Fruit fly (Drosophila melanogaster) whole organism, embryonic: ENCODE data around the gene EndoGI.

Experiments used
- Antp ChIP-seq: fragments of 200-800 bp; sonication (Bioruptor generic); optimal IDR thresholded peaks from 3 replicates; lab custom pipeline; 2016; ENCODE audit warnings: missing biosample characterization, missing genetic modification characterization
- Atf3 ChIP-seq: fragments of 200-800 bp; sonication (Bioruptor generic); optimal IDR thresholded peaks from 3 replicates; lab custom pipeline; 2016; ENCODE audit warnings: missing biosample characterization, missing genetic modification characterization
- Bteb2 ChIP-seq: fragments of 200-800 bp; sonication (Bioruptor generic); optimal IDR thresholded peaks from 2 replicates; lab custom pipeline; 2016; ENCODE audit warnings: missing biosample characterization, missing genetic modification characterization
- CG10979 ChIP-seq: fragments of 200-800 bp; sonication (Bioruptor generic); optimal IDR thresholded peaks from 2 replicates; lab custom pipeline; 2018; ENCODE audit warnings: missing biosample characterization, mild to moderate bottlenecking, missing genetic modification characterization, moderate library complexity
- CG11247 ChIP-seq: fragments of 200-800 bp; sonication (Bioruptor generic); IDR thresholded peaks from 2 replicates; pipeline ENCODE4 v1.3.6; 2022; ENCODE audit warnings: missing biosample characterization, missing genetic modification characterization
- CG12299 ChIP-seq: fragments of 200-800 bp; sonication (Bioruptor generic); optimal IDR thresholded peaks from 2 replicates; lab custom pipeline; 2018; ENCODE audit warnings: missing biosample characterization, mild to moderate bottlenecking, missing genetic modification characterization
- CG13123 ChIP-seq: fragments of 200-800 bp; sonication (Bioruptor generic); optimal IDR thresholded peaks from 2 replicates; lab custom pipeline; 2016; ENCODE audit warnings: missing biosample characterization, missing genetic modification characterization
- CG13624 ChIP-seq: fragments of 200-800 bp; sonication (Bioruptor generic); optimal IDR thresholded peaks from 2 replicates; lab custom pipeline; 2016; ENCODE audit warnings: missing biosample characterization, missing genetic modification characterization
- CG14860 ChIP-seq: fragments of 200-800 bp; sonication (Bioruptor generic); IDR thresholded peaks from 3 replicates; pipeline ENCODE4 v1.3.6; 2022; ENCODE audit warnings: missing biosample characterization, missing genetic modification characterization; ENCODE audit not compliant: partially characterized antibody
- CG17829 ChIP-seq: fragments of 200-800 bp; optimal IDR thresholded peaks from 2 replicates; lab custom pipeline; 2019; ENCODE audit warnings: missing biosample characterization, mild to moderate bottlenecking, missing genetic modification characterization, moderate library complexity
- CG18011 ChIP-seq: fragments of 200-800 bp; sonication (Bioruptor generic); optimal IDR thresholded peaks from 2 replicates; lab custom pipeline; 2017; ENCODE audit warnings: missing biosample characterization, missing genetic modification characterization, mild to moderate bottlenecking, moderate library complexity, missing genotype
- CG2116 ChIP-seq: fragments of 200-800 bp; sonication (Bioruptor generic); optimal IDR thresholded peaks from 3 replicates; lab custom pipeline; 2018; ENCODE audit warnings: missing biosample characterization, mild to moderate bottlenecking, missing genetic modification characterization
- CG30431 ChIP-seq: fragments of 200-800 bp; sonication (Bioruptor generic); optimal IDR thresholded peaks from 2 replicates; lab custom pipeline; 2017; ENCODE audit warnings: missing biosample characterization, missing genetic modification characterization
- CG31365 ChIP-seq: fragments of 200-800 bp; sonication (Bioruptor generic); optimal IDR thresholded peaks from 2 replicates; lab custom pipeline; 2018; ENCODE audit warnings: missing biosample characterization, mild to moderate bottlenecking, missing genetic modification characterization
- CG43689 ChIP-seq: fragments of 200-800 bp; sonication (Bioruptor generic); IDR thresholded peaks from 2 replicates; pipeline ENCODE4 v1.3.6; 2022; ENCODE audit warnings: missing biosample characterization, missing genetic modification characterization
- CG6689 ChIP-seq: fragments of 200-800 bp; sonication (Bioruptor generic); IDR thresholded peaks from 2 replicates; pipeline ENCODE4 v1.3.6; 2022; ENCODE audit warnings: missing biosample characterization, missing genetic modification characterization
- CG6813 ChIP-seq: fragments of 200-800 bp; sonication (Bioruptor generic); optimal IDR thresholded peaks from 2 replicates; lab custom pipeline; 2017; ENCODE audit warnings: missing biosample characterization, missing genetic modification characterization, mild to moderate bottlenecking, moderate library complexity, missing genetic modification reagents
- CG7556 ChIP-seq: fragments of 200-800 bp; sonication (Bioruptor generic); optimal IDR thresholded peaks from 2 replicates; lab custom pipeline; 2017; ENCODE audit warnings: missing biosample characterization, mild to moderate bottlenecking, missing genetic modification characterization
- CG8089 ChIP-seq: fragments of 200-800 bp; sonication (Bioruptor generic); optimal IDR thresholded peaks from 3 replicates; lab custom pipeline; 2016; ENCODE audit warnings: missing biosample characterization, missing genetic modification characterization
- CG8478 ChIP-seq: fragments of >200 bp; optimal IDR thresholded peaks from 2 replicates; lab custom pipeline; 2018
- CG8924 ChIP-seq: fragments of 200-800 bp; optimal IDR thresholded peaks from 3 replicates; lab custom pipeline; 2019; ENCODE audit warnings: missing biosample characterization, mild to moderate bottlenecking, missing genetic modification characterization, moderate library complexity
- CG9797 ChIP-seq: fragments of 200-800 bp; sonication (Bioruptor generic); optimal IDR thresholded peaks from 3 replicates; lab custom pipeline; 2018; ENCODE audit warnings: missing biosample characterization, mild to moderate bottlenecking, missing genetic modification characterization
- D19A ChIP-seq: fragments of 200-800 bp; optimal IDR thresholded peaks from 3 replicates; lab custom pipeline; 2019; ENCODE audit warnings: missing biosample characterization, mild to moderate bottlenecking, missing genetic modification characterization, moderate library complexity
- Deaf1 ChIP-seq: fragments of 200-800 bp; optimal IDR thresholded peaks from 3 replicates; lab custom pipeline; 2019; ENCODE audit warnings: missing biosample characterization, mild to moderate bottlenecking, missing genetic modification characterization, moderate library complexity
- Dek ChIP-seq: fragments of 200-800 bp; sonication (Bioruptor generic); optimal IDR thresholded peaks from 3 replicates; lab custom pipeline; 2019; ENCODE audit warnings: missing biosample characterization, mild to moderate bottlenecking, missing genetic modification characterization, moderate library complexity
- E2f2 ChIP-seq: fragments of 200-800 bp; sonication (Bioruptor generic); IDR thresholded peaks from 2 replicates; pipeline ENCODE4 v1.3.6; 2022; ENCODE audit warnings: missing biosample characterization, missing genetic modification characterization
- ERR ChIP-seq: fragments of 200-800 bp; sonication (Bioruptor generic); optimal IDR thresholded peaks from 2 replicates; lab custom pipeline; 2016; ENCODE audit warnings: missing biosample characterization, missing genetic modification characterization
- Ets65A ChIP-seq: fragments of 200-800 bp; sonication (Bioruptor generic); peaks from one replicate; lab custom pipeline; 2016; ENCODE audit warnings: missing biosample characterization, missing genetic modification characterization
- HHEX ChIP-seq: fragments of 200-800 bp; sonication (Bioruptor generic); optimal IDR thresholded peaks from 3 replicates; lab custom pipeline; 2017; ENCODE audit warnings: missing biosample characterization, mild to moderate bottlenecking, missing genetic modification characterization, missing genetic modification reagents
- Meics ChIP-seq: fragments of 200-800 bp; sonication (Bioruptor generic); optimal IDR thresholded peaks from 2 replicates; lab custom pipeline; 2017; ENCODE audit warnings: missing biosample characterization, mild to moderate bottlenecking, missing genetic modification characterization
- Myb ChIP-seq: fragments of 200-800 bp; sonication (Bioruptor generic); optimal IDR thresholded peaks from 2 replicates; lab custom pipeline; 2016; ENCODE audit warnings: missing biosample characterization, missing genetic modification characterization
- NfI ChIP-seq: fragments of 200-800 bp; sonication (Bioruptor generic); optimal IDR thresholded peaks from 3 replicates; lab custom pipeline; 2018; ENCODE audit warnings: missing biosample characterization, mild to moderate bottlenecking, missing genetic modification characterization, moderate library complexity
- Vsx1 ChIP-seq: fragments of 200-800 bp; sonication (Bioruptor generic); optimal IDR thresholded peaks from 2 replicates; lab custom pipeline; 2017; ENCODE audit warnings: missing biosample characterization, mild to moderate bottlenecking, missing genetic modification characterization, missing genetic modification reagents
- abd-A ChIP-seq: fragments of 200-800 bp; sonication (Bioruptor generic); optimal IDR thresholded peaks from 3 replicates; lab custom pipeline; 2019; ENCODE audit warnings: missing biosample characterization, mild to moderate bottlenecking, missing genetic modification characterization, moderate library complexity
- aop ChIP-seq: fragments of 200-800 bp; sonication (Bioruptor generic); IDR thresholded peaks from 2 replicates; pipeline ENCODE4 v1.3.6; 2022; ENCODE audit warnings: missing biosample characterization, missing genetic modification characterization
- bcd ChIP-seq: fragments of 200-800 bp; sonication (Bioruptor generic); optimal IDR thresholded peaks from 2 replicates; lab custom pipeline; 2017; ENCODE audit warnings: missing biosample characterization, mild to moderate bottlenecking, missing genetic modification characterization
- cg ChIP-seq: fragments of 200-800 bp; sonication (Bioruptor generic); optimal IDR thresholded peaks from 3 replicates; lab custom pipeline; 2019; ENCODE audit warnings: missing biosample characterization, mild to moderate bottlenecking, missing genetic modification characterization, moderate library complexity
- ci ChIP-seq: fragments of 200-800 bp; sonication (Bioruptor generic); IDR thresholded peaks from 3 replicates; pipeline ENCODE4 v1.3.6; 2022; ENCODE audit warnings: missing biosample characterization, missing genetic modification characterization
- dm ChIP-seq: fragments of 200-800 bp; sonication (Bioruptor generic); optimal IDR thresholded peaks from 3 replicates; lab custom pipeline; 2016; ENCODE audit warnings: missing biosample characterization, missing genetic modification characterization
- gt ChIP-seq: fragments of 200-800 bp; sonication (Bioruptor generic); IDR thresholded peaks from 2 replicates; pipeline ENCODE4 v1.3.6; 2022; ENCODE audit warnings: missing biosample characterization, missing genetic modification characterization
- ind ChIP-seq: fragments of 200-800 bp; sonication (Bioruptor generic); optimal IDR thresholded peaks from 3 replicates; lab custom pipeline; 2016; ENCODE audit warnings: missing biosample characterization, missing genetic modification characterization
- kah ChIP-seq: fragments of 200-800 bp; sonication (Bioruptor generic); optimal IDR thresholded peaks from 2 replicates; lab custom pipeline; 2018; ENCODE audit warnings: missing biosample characterization, mild to moderate bottlenecking, missing genetic modification characterization
- lbe ChIP-seq: fragments of 200-800 bp; sonication (Bioruptor generic); optimal IDR thresholded peaks from 2 replicates; lab custom pipeline; 2016; ENCODE audit warnings: missing biosample characterization, mild to moderate bottlenecking, missing genetic modification characterization
- mam ChIP-seq: fragments of 200-800 bp; sonication (Bioruptor generic); optimal IDR thresholded peaks from 3 replicates; lab custom pipeline; 2016; ENCODE audit warnings: missing biosample characterization, missing genetic modification characterization
- nerfin-1 ChIP-seq: fragments of 200-800 bp; sonication (Bioruptor generic); optimal IDR thresholded peaks from 3 replicates; lab custom pipeline; 2019; ENCODE audit warnings: missing biosample characterization, mild to moderate bottlenecking, missing genetic modification characterization, moderate library complexity
- odd ChIP-seq: fragments of 200-800 bp; sonication (Bioruptor generic); optimal IDR thresholded peaks from 2 replicates; lab custom pipeline; 2017; ENCODE audit warnings: missing biosample characterization, mild to moderate bottlenecking, missing genetic modification characterization
- pho ChIP-seq: fragments of 200-800 bp; sonication (Bioruptor generic); optimal IDR thresholded peaks from 2 replicates; lab custom pipeline; 2016; ENCODE audit warnings: missing biosample characterization, missing genetic modification characterization
- sima ChIP-seq: fragments of 200-800 bp; sonication (Bioruptor generic); optimal IDR thresholded peaks from 2 replicates; lab custom pipeline; 2016; ENCODE audit warnings: missing biosample characterization, missing genetic modification characterization
- sob ChIP-seq: fragments of 200-800 bp; sonication (Bioruptor generic); IDR thresholded peaks from 2 replicates; pipeline ENCODE4 v1.3.6; 2022; ENCODE audit warnings: missing biosample characterization, missing genetic modification characterization
- sqz ChIP-seq: fragments of 200-800 bp; sonication (Bioruptor generic); optimal IDR thresholded peaks from 3 replicates; lab custom pipeline; 2018; ENCODE audit warnings: missing biosample characterization, mild to moderate bottlenecking, missing genetic modification characterization
- sr ChIP-seq: fragments of 200-800 bp; sonication (Bioruptor generic); IDR thresholded peaks from 3 replicates; pipeline ENCODE4 v1.3.6; 2022; ENCODE audit warnings: missing biosample characterization, missing genetic modification characterization
- ssp ChIP-seq: fragments of 200-800 bp; sonication (Bioruptor generic); IDR thresholded peaks from 2 replicates; pipeline ENCODE4 v1.3.6; 2022; ENCODE audit warnings: missing biosample characterization, missing genetic modification characterization

The EndoGI gene

DNA sequence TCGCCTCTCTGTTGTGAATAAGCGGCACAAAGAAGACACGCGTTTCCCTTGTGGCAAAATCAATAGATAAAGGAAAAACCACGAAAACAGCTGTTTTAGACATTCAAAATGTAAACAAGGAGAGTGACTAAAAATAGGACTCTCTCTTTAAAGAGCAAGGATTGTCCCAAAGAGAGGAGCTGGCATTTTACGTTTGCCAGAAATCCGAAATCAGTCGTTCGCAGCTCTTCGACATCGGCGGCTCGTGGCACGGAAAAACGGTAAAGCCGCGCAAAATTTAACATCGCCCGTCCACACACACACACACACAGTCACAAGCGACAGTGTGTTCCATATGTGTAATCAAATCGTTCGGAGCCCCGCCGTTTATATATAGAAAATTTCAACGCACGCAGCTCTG, 26.2 kb upstream of the EndoGI start, which contains the start of gene Ca-Ma2d (continued):
- no peak for TF ChIP-seq CG43689 (GFP tag; lab: Robert Waterston, UW)
- TF ChIP-seq CG9797 (GFP tag; lab: Kevin White, UChicago), result no peak
- TF ChIP-seq D19A (tag; lab: Kevin White, UChicago), result peak; percentile 9
- TF ChIP-seq ind (GFP tag; lab: Kevin White, UChicago), result no peak
- no peak for TF ChIP-seq CG30431 (GFP tag; lab: Kevin White, UChicago)
- TF ChIP-seq CG8089 (GFP tag; lab: Kevin White, UChicago), result no peak
- no peak for TF ChIP-seq odd (GFP tag; lab: Kevin White, UChicago)
- peak; percentile 77 for TF ChIP-seq Deaf1 (tag; lab: Kevin White, UChicago)
- TF ChIP-seq sr (GFP tag; lab: Robert Waterston, UW), result no peak
- no peak for TF ChIP-seq sqz (GFP tag; lab: Kevin White, UChicago)
- TF ChIP-seq CG13624 (GFP tag; lab: Kevin White, UChicago), result peak; percentile 6
- TF ChIP-seq gt (GFP tag; lab: Robert Waterston, UW), result no peak
- TF ChIP-seq nerfin-1 (tag; lab: Kevin White, UChicago), result no peak
- TF ChIP-seq CG18011 (GFP tag; lab: Kevin White, UChicago), result no peak
- TF ChIP-seq CG8478 (lab: Kevin White, UChicago), result no peak
- TF ChIP-seq ci (GFP tag; lab: Robert Waterston, UW), result 0 out of 3 replicates have a peak, but pooled peaks have one; percentile 12
- TF ChIP-seq aop, result no peak
- no peak for TF ChIP-seq Antp (GFP tag; lab: Kevin White, UChicago)
- no peak for TF ChIP-seq CG13123
- TF ChIP-seq mam (GFP tag; lab: Kevin White, UChicago), result no peak
- no peak for TF ChIP-seq ssp (GFP tag; lab: Robert Waterston, UW)
- TF ChIP-seq ERR (GFP tag; lab: Kevin White, UChicago), result no peak
- TF ChIP-seq dm (GFP tag; lab: Kevin White, UChicago), result no peak
- TF ChIP-seq Ets65A, result no peak
- no peak for TF ChIP-seq CG7556 (GFP tag; lab: Kevin White, UChicago)
- no peak for TF ChIP-seq CG17829 (tag; lab: Kevin White, UChicago)
- peak; percentile 81 for TF ChIP-seq kah (GFP tag; lab: Kevin White, UChicago)
- TF ChIP-seq lbe, result no peak
- TF ChIP-seq CG14860 (GFP tag; lab: Robert Waterston, UW), result no peak
- TF ChIP-seq NfI (GFP tag; lab: Kevin White, UChicago), result no peak
- TF ChIP-seq cg (GFP tag; lab: Kevin White, UChicago), result peak; percentile 79
- peak; percentile 6 for TF ChIP-seq CG12299 (tag; lab: Kevin White, UChicago)
- no peak for TF ChIP-seq CG8924
- TF ChIP-seq HHEX (GFP tag; lab: Kevin White, UChicago), result no peak
- TF ChIP-seq pho (GFP tag; lab: Kevin White, UChicago), result no peak
- TF ChIP-seq sima (GFP tag; lab: Kevin White, UChicago), result no peak
- TF ChIP-seq CG2116 (GFP tag; lab: Kevin White, UChicago), result no peak
- no peak for TF ChIP-seq Vsx1 (GFP tag; lab: Kevin White, UChicago)
- no peak for TF ChIP-seq CG11247 (GFP tag; lab: Robert Waterston, UW)
- no peak for TF ChIP-seq CG6813 (GFP tag; lab: Kevin White, UChicago)
- no peak for TF ChIP-seq CG10979 (tag; lab: Kevin White, UChicago)
- TF ChIP-seq CG31365 (tag; lab: Kevin White, UChicago), result no peak
- TF ChIP-seq abd-A (tag; lab: Kevin White, UChicago), result peak; percentile 76
- no peak for TF ChIP-seq Atf3 (GFP tag; lab: Kevin White, UChicago)
- TF ChIP-seq Dek (tag; lab: Kevin White, UChicago), result no peak
- TF ChIP-seq bcd (GFP tag; lab: Kevin White, UChicago), result no peak
- no peak for TF ChIP-seq E2f2
- TF ChIP-seq sob (GFP tag; lab: Robert Waterston, UW), result no peak
- no peak for TF ChIP-seq CG6689 (GFP tag; lab: Robert Waterston, UW)
- TF ChIP-seq Bteb2 (GFP tag; lab: Kevin White, UChicago), result no peak
- no peak for TF ChIP-seq Myb
- TF ChIP-seq Meics (GFP tag; lab: Kevin White, UChicago), result no peak
